Worm (Caenorhabditis elegans) whole organism, L2 larva: ENCODE results near the gene Y42H9B.3.

Experiments
- ceh-82 ChIP-seq: fragments of 150-350 bp; optimal IDR thresholded peaks from 2 replicates; lab custom pipeline; 2014; ENCODE audit warnings: missing biosample characterization, missing genetic modification characterization
- elt-3 ChIP-seq: sonication (generic microtip); optimal IDR thresholded peaks from 2 replicates; lab custom pipeline; 2017; ENCODE audit warnings: missing biosample characterization, missing genetic modification characterization
- ztf-11 ChIP-seq: sonication (generic microtip); optimal IDR thresholded peaks from 2 replicates; lab custom pipeline; 2017; ENCODE audit warnings: missing biosample characterization, missing genetic modification characterization

ce11 chrIV:7977452-7977940 lies 34.7 kb downstream of the Y42H9B.3 start, which contains the start of gene ora-1:
- TF ChIP-seq ztf-11 (tag; lab: Kevin White, UChicago) = no peak
- TF ChIP-seq ceh-82 = no peak
- no peak for TF ChIP-seq elt-3
